Worm (Caenorhabditis elegans) whole organism, late embryonic: Measurements from ENCODE around the gene ceeh-1.

Source experiments
- F13H6.1 ChIP-seq: sonication (generic microtip); optimal IDR thresholded peaks from 2 replicates; lab custom pipeline; 2016; ENCODE audit warnings: missing genetic modification characterization, missing compliant biosample characterization
- K09A11.1 ChIP-seq: sonication (generic microtip); optimal IDR thresholded peaks from 2 replicates; lab custom pipeline; 2017; ENCODE audit warnings: antibody characterized with exemption, mild to moderate bottlenecking, missing genetic modification characterization, missing compliant biosample characterization; ENCODE audit not compliant: insufficient read depth
- ama-1 ChIP-seq: fragments of 150-350 bp; optimal IDR thresholded peaks from 2 replicates; lab custom pipeline; 2014
- elt-2 ChIP-seq: sonication (generic microtip); optimal IDR thresholded peaks from 2 replicates; lab custom pipeline; 2016; ENCODE audit warnings: missing genetic modification reagents, missing genetic modification characterization, missing compliant biosample characterization
- hlh-30 ChIP-seq: sonication (generic microtip); optimal IDR thresholded peaks from 2 replicates; lab custom pipeline; 2017; ENCODE audit warnings: antibody characterized with exemption, missing genetic modification characterization, missing compliant biosample characterization; ENCODE audit not compliant: insufficient read depth
- lin-11 ChIP-seq: fragments of 200-800 bp; sonication (Bioruptor generic); optimal IDR thresholded peaks from 2 replicates; lab custom pipeline; 2018; ENCODE audit warnings: mild to moderate bottlenecking, missing genetic modification characterization, missing compliant biosample characterization
- pat-9 ChIP-seq: fragments of 200-800 bp; sonication (Bioruptor generic); optimal IDR thresholded peaks from 2 replicates; lab custom pipeline; 2018; ENCODE audit warnings: mild to moderate bottlenecking, missing genetic modification characterization, moderate library complexity, missing compliant biosample characterization
- pha-4 ChIP-seq: fragments of 150-350 bp; optimal IDR thresholded peaks from 2 replicates; lab custom pipeline; 2018; ENCODE audit warnings: missing biosample characterization, missing genetic modification reagents, missing genetic modification characterization
- tbx-2 ChIP-seq: sonication (generic microtip); optimal IDR thresholded peaks from 2 replicates; lab custom pipeline; 2016; ENCODE audit warnings: missing genetic modification characterization, missing compliant biosample characterization
- unc-55 ChIP-seq: sonication (generic microtip); optimal IDR thresholded peaks from 2 replicates; lab custom pipeline; 2017; ENCODE audit warnings: missing biosample characterization, missing genetic modification reagents, missing genetic modification characterization
- unc-86 ChIP-seq: sonication (generic microtip); optimal IDR thresholded peaks from 2 replicates; lab custom pipeline; 2016; ENCODE audit warnings: missing genetic modification characterization, missing compliant biosample characterization
- zip-5 ChIP-seq: sonication (generic microtip); optimal IDR thresholded peaks from 2 replicates; lab custom pipeline; 2016; ENCODE audit warnings: missing genetic modification characterization, missing compliant biosample characterization

DNA sequence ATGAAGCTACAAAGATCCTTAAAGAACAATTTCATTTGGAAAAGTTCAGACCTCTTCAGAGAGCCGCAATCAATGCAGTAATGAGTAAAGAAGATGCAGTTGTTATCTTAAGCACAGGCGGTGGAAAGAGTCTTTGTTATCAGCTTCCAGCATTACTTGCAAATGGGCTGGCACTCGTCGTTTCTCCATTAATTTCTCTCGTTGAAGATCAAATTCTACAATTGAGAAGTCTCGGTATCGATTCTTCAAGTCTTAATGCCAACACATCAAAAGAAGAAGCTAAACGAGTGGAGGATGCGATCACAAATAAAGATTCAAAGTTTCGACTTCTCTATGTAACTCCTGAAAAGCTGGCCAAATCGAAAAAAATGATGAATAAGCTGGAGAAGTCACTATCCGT, 24.8 kb upstream of the ceeh-1 start:
- TF ChIP-seq pha-4 (no peak), tbx-2 (tag; lab: Kevin White, UChicago) (no peak), ama-1 (no peak), unc-55 (GFP tag; lab: Kevin White, UChicago) (no peak), pat-9 (tag; lab: Kevin White, UChicago) (no peak), unc-86 (no peak), elt-2 (tag; lab: Kevin White, UChicago) (no peak), F13H6.1 (tag; lab: Kevin White, UChicago) (no peak), zip-5 (tag; lab: Kevin White, UChicago) (no peak), K09A11.1 (tag; lab: Kevin White, UChicago) (no peak), hlh-30 (tag; lab: Kevin White, UChicago) (no peak), lin-11 (no peak)
